Worm (Caenorhabditis elegans) whole organism, mixed stage, embryonic: Measurements from ENCODE around the gene F13D12.5.

Experiments used
- elt-1 ChIP-seq: sonication (generic microtip); optimal IDR thresholded peaks from 2 replicates; lab custom pipeline; 2017; ENCODE audit warnings: missing genetic modification characterization, mild to moderate bottlenecking, missing compliant biosample characterization, antibody characterized with exemption, moderate library complexity, borderline replicate concordance; ENCODE audit not compliant: insufficient read depth
- elt-3 ChIP-seq: fragments of 150-350 bp; optimal IDR thresholded peaks from 2 replicates; lab custom pipeline; 2014; ENCODE audit warnings: missing biosample characterization, missing genetic modification characterization
- mep-1 ChIP-seq: fragments of 150-350 bp; optimal IDR thresholded peaks from 2 replicates; lab custom pipeline; 2017; ENCODE audit warnings: missing biosample characterization, missing genetic modification reagents, missing genetic modification characterization, inconsistent platforms
- nhr-237 ChIP-seq: fragments of 150-350 bp; optimal IDR thresholded peaks from 2 replicates; lab custom pipeline; 2014; ENCODE audit warnings: missing biosample characterization, missing genetic modification characterization
- snpc-4 ChIP-seq: fragments of 150-350 bp; optimal IDR thresholded peaks from 2 replicates; lab custom pipeline; 2014; ENCODE audit warnings: missing biosample characterization, missing genetic modification characterization
- unc-62 ChIP-seq: fragments of 150-350 bp; optimal IDR thresholded peaks from 2 replicates; lab custom pipeline; 2014; ENCODE audit warnings: missing biosample characterization, missing genetic modification reagents, missing genetic modification characterization

DNA sequence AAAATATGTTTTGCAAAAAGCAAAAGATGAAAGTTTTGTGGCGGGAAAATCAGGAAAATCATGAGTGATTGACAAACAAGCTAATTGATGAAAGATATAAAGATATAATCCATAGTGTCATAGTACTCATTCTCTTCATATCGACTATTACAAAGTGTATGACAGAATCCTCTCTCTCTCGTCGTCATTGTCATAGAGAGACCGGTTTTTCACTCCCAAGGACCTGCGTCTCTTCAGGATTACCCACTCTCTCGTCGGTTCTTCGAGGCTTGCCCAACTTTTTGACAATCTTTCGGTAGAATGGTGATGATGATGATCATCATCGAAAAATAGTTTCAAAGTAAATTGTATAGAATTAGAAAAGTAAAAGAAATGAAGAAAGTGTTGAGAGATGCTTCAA lies 10.7 kb downstream of the F13D12.5 start:
- TF ChIP-seq elt-3 (tag; lab: Kevin White, UChicago) (no peak), elt-1 (tag; lab: Kevin White, UChicago) (no peak), nhr-237 (no peak), snpc-4 (tag; lab: Kevin White, UChicago) (no peak), mep-1 (no peak), unc-62 (GFP tag; lab: Kevin White, UChicago) (peak; percentile 87)
